Worm (Caenorhabditis elegans): Measurements from ENCODE around the gene C17H12.2.

The C17H12.2 gene

DNA sequence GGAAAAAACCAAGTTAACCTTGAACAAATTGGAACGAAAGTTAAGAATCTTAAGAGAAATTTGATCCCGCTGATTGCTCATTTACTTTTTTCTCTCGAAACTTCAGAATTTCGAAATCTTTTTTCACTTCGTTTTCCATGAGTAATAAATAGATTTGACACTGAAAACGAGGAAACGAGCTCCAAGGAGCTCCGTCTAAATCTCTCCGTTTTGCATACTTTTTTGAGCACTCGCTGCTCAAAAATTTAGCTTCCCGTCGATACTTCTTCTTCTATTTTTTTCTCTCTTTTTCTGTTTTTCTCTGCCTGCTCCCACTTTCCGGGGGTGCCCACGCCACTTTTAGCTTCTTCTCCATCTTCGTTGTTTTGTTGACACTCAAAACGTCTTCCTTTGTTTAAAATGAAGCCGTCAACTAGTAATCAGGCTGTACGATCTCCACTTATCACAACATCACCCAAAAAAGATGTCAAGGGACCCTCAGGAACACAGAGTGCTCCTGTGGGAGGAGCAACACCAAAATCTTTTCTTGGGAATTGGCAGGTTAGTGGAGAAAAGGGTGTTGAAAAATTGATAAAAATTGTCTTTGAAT lies 16.3 kb upstream of the C17H12.2 start, which contains the start of gene C17H12.10:
C17H12.10 (plus strand) TSS at position 325 of the 589 bp plus-strand sequence.
- TF ChIP-seq nhr-28 (tag; optimal IDR thresholded peaks at IDR 0.05) (no peak), M03D4.4 (tag; optimal IDR thresholded peaks at IDR 0.05) (no peak), lin-13 (tag; optimal IDR thresholded peaks at IDR 0.05) (no peak), pha-4 (tag; optimal IDR thresholded peaks at IDR 0.05) (no peak), ces-1 (GFP tag; optimal IDR thresholded peaks at IDR 0.05) (peak; percentile 84), drap-1 (GFP tag; optimal IDR thresholded peaks at IDR 0.05) (no peak)

DNA sequence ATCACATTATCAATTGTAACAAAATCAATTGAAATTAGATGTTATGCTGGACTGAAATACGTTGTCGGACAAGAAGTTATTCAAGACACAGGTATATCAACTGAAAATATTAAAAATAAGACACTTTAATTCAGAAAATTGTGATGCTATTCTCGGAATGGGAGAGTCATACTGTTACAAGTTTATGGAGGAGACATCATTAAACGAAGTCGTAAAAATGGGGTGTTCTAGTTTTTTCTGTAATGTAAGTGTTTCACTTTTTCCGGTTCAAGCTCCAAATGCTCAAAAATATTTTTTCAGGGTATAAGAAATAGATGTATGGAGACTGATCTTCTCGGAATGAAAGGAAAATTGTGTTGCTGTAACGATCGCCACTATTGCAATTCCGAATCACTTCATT lies 14.5 kb upstream of the C17H12.2 start, which contains the start of gene C17H12.37:
C17H12.37 (plus strand) TSS at position 301 of the 400 bp plus-strand sequence.
- TF ChIP-seq flh-1 (GFP tag; optimal IDR thresholded peaks at IDR 0.05) = no peak
- no peak for TF ChIP-seq tbx-8 (GFP tag; optimal IDR thresholded peaks at IDR 0.05)
- TF ChIP-seq lin-13 (tag; optimal IDR thresholded peaks at IDR 0.05) = no peak
- no peak for TF ChIP-seq ztf-11 (tag; optimal IDR thresholded peaks at IDR 0.05)
- no peak for TF ChIP-seq sptf-1 (tag; optimal IDR thresholded peaks at IDR 0.05)
- no peak for TF ChIP-seq ceh-39 (tag; optimal IDR thresholded peaks at IDR 0.05)
- no peak for TF ChIP-seq lin-32 (GFP tag; optimal IDR thresholded peaks at IDR 0.05)
- no peak for TF ChIP-seq unc-120 (tag; optimal IDR thresholded peaks at IDR 0.05; ENCODE audit: poor library complexity, severe bottlenecking)
- TF ChIP-seq M03D4.4 (tag; optimal IDR thresholded peaks at IDR 0.05) = no peak
- TF ChIP-seq mep-1 (tag; optimal IDR thresholded peaks at IDR 0.05) = no peak
- TF ChIP-seq ceh-43 (GFP tag; optimal IDR thresholded peaks at IDR 0.05) = no peak
- TF ChIP-seq hlh-1 (tag; optimal IDR thresholded peaks at IDR 0.05) = no peak
- TF ChIP-seq nhr-76 (tag; optimal IDR thresholded peaks at IDR 0.05) = no peak
- TF ChIP-seq blmp-1 (tag; optimal IDR thresholded peaks at IDR 0.05) = no peak
- TF ChIP-seq ham-2 (GFP tag; optimal IDR thresholded peaks at IDR 0.05) = no peak
- no peak for TF ChIP-seq nhr-237 (tag; optimal IDR thresholded peaks at IDR 0.05)
- no peak for TF ChIP-seq elt-3 (tag; optimal IDR thresholded peaks at IDR 0.05)
- no peak for TF ChIP-seq elt-1 (tag; optimal IDR thresholded peaks at IDR 0.05; ENCODE audit: borderline replicate concordance, insufficient read depth)
- no peak for TF ChIP-seq pha-4 (tag; optimal IDR thresholded peaks at IDR 0.05)

- TF ChIP-seq ztf-11 (tag; optimal IDR thresholded peaks at IDR 0.05) (no peak), pha-4 (tag; optimal IDR thresholded peaks at IDR 0.05) (no peak), unc-62 (GFP tag; optimal IDR thresholded peaks at IDR 0.05) (peak; percentile 61), nhr-28 (tag; optimal IDR thresholded peaks at IDR 0.05) (no peak)
Observed at ce11 chrIV:6803805-6804344, 13.6 kb upstream of the C17H12.2 start.

DNA sequence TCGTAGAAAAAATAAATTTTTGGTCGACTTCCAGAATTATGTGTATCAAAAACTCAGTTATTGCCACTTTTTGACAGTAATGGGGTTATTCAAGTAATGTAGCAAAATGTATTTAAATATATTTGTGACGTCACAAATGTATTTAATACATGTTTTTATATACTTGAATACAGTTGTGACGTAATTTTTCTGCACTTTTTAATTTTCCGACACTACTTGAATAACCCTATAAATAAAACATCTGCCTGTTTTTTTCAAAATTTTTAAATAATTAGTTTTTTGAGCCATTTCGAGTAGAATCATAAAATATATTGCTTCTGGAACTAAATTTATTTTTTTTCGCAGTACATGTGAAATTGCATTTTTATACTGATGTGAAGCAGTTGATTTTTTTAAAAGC lies 13.0 kb upstream of the C17H12.2 start:
- TF ChIP-seq zip-8 (tag; optimal IDR thresholded peaks at IDR 0.05) = peak; percentile 91
- TF ChIP-seq ceh-83 (GFP tag; optimal IDR thresholded peaks at IDR 0.05) = no peak
- TF ChIP-seq drap-1 (GFP tag; optimal IDR thresholded peaks at IDR 0.05) = no peak
- TF ChIP-seq elt-1 (tag; optimal IDR thresholded peaks at IDR 0.05; ENCODE audit: borderline replicate concordance, insufficient read depth) = no peak

DNA sequence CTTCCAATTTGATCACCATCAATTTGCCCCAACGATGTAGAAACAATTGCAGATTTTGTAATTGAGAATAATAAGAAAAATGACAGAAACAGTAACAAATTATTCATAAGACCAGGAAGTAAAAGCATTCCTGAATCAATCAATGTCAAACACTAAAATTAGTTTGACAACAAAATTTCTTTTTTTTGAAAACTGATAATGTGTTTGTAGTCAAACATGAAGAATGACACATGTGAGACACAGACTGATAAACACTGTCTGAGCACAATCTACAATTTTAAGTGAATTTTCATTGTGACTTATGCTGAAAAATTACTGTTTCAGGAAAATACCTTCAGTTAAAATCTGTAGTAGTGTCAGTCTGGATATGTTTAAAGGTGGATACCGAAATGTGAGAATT lies 11.8 kb upstream of the C17H12.2 start, which contains the start of the genes cest-4 and C17H12.11:
cest-4 (minus strand) TSS at position 206 of the 400 bp plus-strand sequence.
C17H12.11 (plus strand) TSS at position 256 of the 400 bp plus-strand sequence.
- TF ChIP-seq M03D4.4 (tag; optimal IDR thresholded peaks at IDR 0.05) = no peak
- TF ChIP-seq hlh-1 (tag; optimal IDR thresholded peaks at IDR 0.05) = no peak
- no peak for TF ChIP-seq zip-8 (tag; optimal IDR thresholded peaks at IDR 0.05)
- no peak for TF ChIP-seq mep-1 (tag; optimal IDR thresholded peaks at IDR 0.05)
- no peak for TF ChIP-seq ceh-83 (GFP tag; optimal IDR thresholded peaks at IDR 0.05)
- TF ChIP-seq nhr-2 (tag; optimal IDR thresholded peaks at IDR 0.05) = no peak
- TF ChIP-seq elt-1 (tag; optimal IDR thresholded peaks at IDR 0.05; ENCODE audit: borderline replicate concordance, insufficient read depth) = no peak
- no peak for TF ChIP-seq mls-2 (tag; optimal IDR thresholded peaks at IDR 0.05)
- TF ChIP-seq elt-3 (tag; optimal IDR thresholded peaks at IDR 0.05) = no peak

ce11 chrIV:6795529-6795928 lies 5.2 kb upstream of the C17H12.2 start, which contains the start of the genes C17H12.3 and C17H12.12:
Gene C17H12.3, minus strand, starts transcription at chrIV:6795629.
Gene C17H12.12, plus strand, starts transcription at chrIV:6795924.
- TF ChIP-seq pha-4 (tag; optimal IDR thresholded peaks at IDR 0.05) (no peak), unc-39 (tag; optimal IDR thresholded peaks at IDR 0.05) (no peak), nhr-237 (tag; optimal IDR thresholded peaks at IDR 0.05) (no peak), mab-5 (tag; optimal IDR thresholded peaks at IDR 0.05) (no peak), ceh-83 (GFP tag; optimal IDR thresholded peaks at IDR 0.05) (no peak), hlh-1 (tag; optimal IDR thresholded peaks at IDR 0.05) (no peak), nhr-28 (tag; optimal IDR thresholded peaks at IDR 0.05) (no peak), flh-1 (GFP tag; optimal IDR thresholded peaks at IDR 0.05) (no peak), nhr-76 (tag; optimal IDR thresholded peaks at IDR 0.05) (no peak)

Data from whole organism, mixed stage, embryonic.